Worm (Caenorhabditis elegans) whole organism, early embryonic: ENCODE results near the gene T26A5.2.

Experiments
- B0310.2 ChIP-seq: sonication (generic microtip); optimal IDR thresholded peaks from 2 replicates; lab custom pipeline; 2016; ENCODE audit warnings: mild to moderate bottlenecking, missing genetic modification characterization, missing compliant biosample characterization
- F13C5.2 ChIP-seq: sonication (generic microtip); optimal IDR thresholded peaks from 2 replicates; lab custom pipeline; 2017; ENCODE audit warnings: mild to moderate bottlenecking, missing genetic modification characterization, inconsistent platforms, missing compliant biosample characterization
- aly-1 ChIP-seq: sonication (generic microtip); optimal IDR thresholded peaks from 2 replicates; lab custom pipeline; 2016; ENCODE audit warnings: missing genetic modification characterization, missing compliant biosample characterization
- ama-1 ChIP-seq: fragments of 150-350 bp; optimal IDR thresholded peaks from 2 replicates; lab custom pipeline; 2014
- ceh-13 ChIP-seq: fragments of 200-800 bp; sonication (Bioruptor generic); optimal IDR thresholded peaks from 2 replicates; lab custom pipeline; 2018; ENCODE audit warnings: mild to moderate bottlenecking, missing genetic modification characterization, missing compliant biosample characterization
- ets-7 ChIP-seq: sonication (generic microtip); optimal IDR thresholded peaks from 2 replicates; lab custom pipeline; 2016; ENCODE audit warnings: missing genotype, missing genetic modification characterization, missing compliant biosample characterization
- flt-1 ChIP-seq: fragments of 200-800 bp; sonication (Bioruptor generic); IDR thresholded peaks from 2 replicates; pipeline ENCODE4 v1.3.6; 2022; ENCODE audit warnings: missing genetic modification characterization, missing compliant biosample characterization
- hmbx-1 ChIP-seq: sonication (generic microtip); optimal IDR thresholded peaks from 2 replicates; lab custom pipeline; 2016; ENCODE audit warnings: mild to moderate bottlenecking, missing genetic modification characterization, missing compliant biosample characterization
- hnd-1 ChIP-seq: sonication (generic microtip); optimal IDR thresholded peaks from 2 replicates; lab custom pipeline; 2016; ENCODE audit warnings: missing genetic modification characterization, missing compliant biosample characterization
- scrt-1 ChIP-seq: fragments of 200-800 bp; sonication (Bioruptor generic); IDR thresholded peaks from 2 replicates; pipeline ENCODE4 v1.3.6; 2022; ENCODE audit warnings: missing genetic modification characterization, missing compliant biosample characterization
- sea-1 ChIP-seq: fragments of 200-800 bp; sonication (Bioruptor generic); conservative IDR thresholded peaks from 2 replicates; pipeline ENCODE4 v1.3.6; 2022; ENCODE audit warnings: missing genetic modification characterization, missing compliant biosample characterization
- tbx-11 ChIP-seq: fragments of 200-800 bp; sonication (Bioruptor generic); IDR thresholded peaks from 2 replicates; pipeline ENCODE4 v1.3.6; 2022; ENCODE audit warnings: missing genetic modification characterization, missing compliant biosample characterization
- tbx-37 ChIP-seq: fragments of 200-800 bp; sonication (Bioruptor generic); conservative IDR thresholded peaks from 2 replicates; pipeline ENCODE4 v1.3.6; 2022; ENCODE audit warnings: missing genetic modification reagents, missing genetic modification characterization, missing compliant biosample characterization

DNA sequence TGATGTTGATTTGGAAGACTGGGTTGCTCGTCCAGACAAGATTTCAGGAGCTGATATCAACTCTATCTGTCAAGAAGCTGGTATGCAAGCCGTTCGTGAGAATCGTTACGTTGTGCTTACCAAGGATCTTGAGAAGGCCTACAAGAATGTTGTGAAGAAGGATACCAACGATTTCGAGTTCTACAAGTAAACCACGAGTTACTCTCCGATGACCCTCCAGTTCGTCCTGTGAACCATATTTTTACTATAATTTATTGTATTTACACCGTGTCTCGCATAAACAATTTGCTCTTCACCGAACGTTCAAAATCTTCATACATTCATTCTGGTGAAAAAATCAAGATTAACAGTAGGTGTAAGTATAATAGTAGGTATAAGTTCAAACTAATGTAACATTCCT lies 23.9 kb downstream of the T26A5.2 start:
- TF ChIP-seq ama-1 (lab: Kevin White, UChicago) (no peak), aly-1 (no peak), B0310.2 (tag; lab: Kevin White, UChicago) (no peak), F13C5.2 (tag; lab: Kevin White, UChicago) (no peak), sea-1 (GFP tag; lab: Robert Waterston, UW) (no peak), tbx-11 (no peak), ceh-13 (GFP tag; lab: Kevin White, UChicago) (no peak), ets-7 (tag; lab: Kevin White, UChicago) (no peak), hnd-1 (no peak), flt-1 (GFP tag; lab: Robert Waterston, UW) (no peak), tbx-37 (GFP tag; lab: Robert Waterston, UW) (no peak), hmbx-1 (tag; lab: Kevin White, UChicago) (no peak), scrt-1 (no peak)
